Fruit fly (Drosophila melanogaster) whole organism, wandering third instar larva: Measurements from ENCODE around the gene sle.

ENCODE experiments used
- CG32264 ChIP-seq: fragments of 200-800 bp; sonication (Bioruptor generic); optimal IDR thresholded peaks from 2 replicates; lab custom pipeline; 2016; ENCODE audit warnings: missing biosample characterization, missing genetic modification characterization
- CG9705 ChIP-seq: fragments of 200-800 bp; sonication (Bioruptor generic); optimal IDR thresholded peaks from 2 replicates; lab custom pipeline; 2018; ENCODE audit warnings: missing biosample characterization, mild to moderate bottlenecking, missing genetic modification characterization
- CrebA ChIP-seq: fragments of 200-800 bp; sonication (Bioruptor generic); optimal IDR thresholded peaks from 2 replicates; lab custom pipeline; 2016; ENCODE audit warnings: missing biosample characterization, mild to moderate bottlenecking, missing genetic modification characterization, borderline replicate concordance
- Dfd ChIP-seq: fragments of >200 bp; optimal IDR thresholded peaks from 2 replicates; lab custom pipeline; 2017; ENCODE audit warnings: missing biosample characterization, missing genetic modification characterization
- Dif ChIP-seq: fragments of 200-275, 200-300 bp; sonication (Bioruptor generic); optimal IDR thresholded peaks from 2 replicates; lab custom pipeline; 2018; ENCODE audit warnings: missing biosample characterization, missing genetic modification characterization; ENCODE audit not compliant: partially characterized antibody
- GATAd ChIP-seq: sonication (Bioruptor generic); optimal IDR thresholded peaks from 2 replicates; lab custom pipeline; 2016; ENCODE audit warnings: missing biosample characterization, missing genetic modification characterization
- HLH106 ChIP-seq: fragments of 200-800 bp; optimal IDR thresholded peaks from 3 replicates; lab custom pipeline; 2019; ENCODE audit warnings: missing biosample characterization, mild to moderate bottlenecking, missing genetic modification characterization, moderate library complexity
- Hnf4 ChIP-seq: fragments of 200-800 bp; sonication (Bioruptor generic); optimal IDR thresholded peaks from 2 replicates; lab custom pipeline; 2016; ENCODE audit warnings: missing biosample characterization, mild to moderate bottlenecking, missing genetic modification characterization
- Hr78 ChIP-seq: fragments of >200 bp; optimal IDR thresholded peaks from 2 replicates; lab custom pipeline; 2017; ENCODE audit warnings: missing biosample characterization, missing genetic modification characterization
- Hr83 ChIP-seq: fragments of 200-300 bp; sonication (Bioruptor generic); optimal IDR thresholded peaks from 2 replicates; lab custom pipeline; 2016; ENCODE audit warnings: missing biosample characterization, mild to moderate bottlenecking, missing genetic modification characterization, moderate library complexity; ENCODE audit not compliant: poor library complexity, severe bottlenecking
- Myc ChIP-seq: fragments of >200 bp; optimal IDR thresholded peaks from 2 replicates; lab custom pipeline; 2017
- N ChIP-seq: fragments of >200 bp; optimal IDR thresholded peaks from 2 replicates; lab custom pipeline; 2018; ENCODE audit warnings: missing biosample characterization, missing external identifiers, missing genetic modification characterization
- OdsH ChIP-seq: fragments of 200-800 bp; sonication (Bioruptor generic); optimal IDR thresholded peaks from 2 replicates; lab custom pipeline; 2016; ENCODE audit warnings: missing biosample characterization, mild to moderate bottlenecking, missing genetic modification characterization
- Rel ChIP-seq, 2 experiments: fragments of 200-800 bp; sonication (Bioruptor generic) in 1 of 2; optimal IDR thresholded peaks; 2 replicates in 1 of 2; 3 replicates in 1 of 2; lab custom pipeline; 2016 to 2019; ENCODE audit warnings: mild to moderate bottlenecking in 2 of 2, missing biosample characterization in 2 of 2, missing genetic modification characterization in 2 of 2, moderate library complexity in 1 of 2
- Vsx2 ChIP-seq: fragments of 200-300, 225-300 bp; sonication (Bioruptor generic); optimal IDR thresholded peaks from 2 replicates; lab custom pipeline; 2018; ENCODE audit warnings: missing biosample characterization, missing genetic modification characterization; ENCODE audit not compliant: partially characterized antibody
- br ChIP-seq: fragments of 200-800 bp; sonication (Bioruptor generic); optimal IDR thresholded peaks from 2 replicates; lab custom pipeline; 2016; ENCODE audit warnings: missing biosample characterization, missing genetic modification characterization
- brk ChIP-seq: fragments of 200-800 bp; sonication (Bioruptor generic); optimal IDR thresholded peaks from 2 replicates; lab custom pipeline; 2016; ENCODE audit warnings: missing biosample characterization, mild to moderate bottlenecking, missing genetic modification characterization
- dl ChIP-seq, 2 experiments: fragments of 175-275, 200-275 bp in 1 of 2; fragments of 200-275 bp in 1 of 2; sonication (Bioruptor generic); optimal IDR thresholded peaks; lab custom pipeline; 2018; ENCODE audit warnings: mild to moderate bottlenecking in 2 of 2, missing biosample characterization in 2 of 2, missing genetic modification characterization in 2 of 2, moderate library complexity in 2 of 2; ENCODE audit not compliant: partially characterized antibody in 2 of 2, insufficient read depth in 1 of 2
- dmrt93B ChIP-seq: fragments of 200-800 bp; sonication (Bioruptor generic); optimal IDR thresholded peaks from 2 replicates; lab custom pipeline; 2018; ENCODE audit warnings: missing biosample characterization, mild to moderate bottlenecking, missing genetic modification characterization
- ey ChIP-seq: fragments of 200-800 bp; sonication (Bioruptor generic); optimal IDR thresholded peaks from 2 replicates; lab custom pipeline; 2016; ENCODE audit warnings: missing biosample characterization, missing genetic modification characterization
- foxo ChIP-seq, 2 experiments: fragments of 200-800 bp; sonication (Bioruptor generic); optimal IDR thresholded peaks; 2 replicates in 1 of 2; 3 replicates in 1 of 2; lab custom pipeline; 2016 to 2017; ENCODE audit warnings: missing biosample characterization in 2 of 2, missing genetic modification characterization in 2 of 2
- jim ChIP-seq: fragments of 175-275, 200-325 bp; sonication (Bioruptor generic); optimal IDR thresholded peaks from 2 replicates; lab custom pipeline; 2016; ENCODE audit warnings: missing biosample characterization, mild to moderate bottlenecking, missing genetic modification characterization
- pan ChIP-seq: fragments of >200 bp; optimal IDR thresholded peaks from 2 replicates; lab custom pipeline; 2017
- rgr ChIP-seq: fragments of 200-800 bp; sonication (Bioruptor generic); optimal IDR thresholded peaks from 3 replicates; lab custom pipeline; 2016; ENCODE audit warnings: missing biosample characterization, mild to moderate bottlenecking, missing genetic modification characterization
- sage ChIP-seq: fragments of 200-800 bp; sonication (Bioruptor generic); optimal IDR thresholded peaks from 2 replicates; lab custom pipeline; 2016; ENCODE audit warnings: missing biosample characterization, mild to moderate bottlenecking, missing genetic modification characterization
- tai ChIP-seq: sonication (Bioruptor generic); optimal IDR thresholded peaks from 2 replicates; lab custom pipeline; 2016; ENCODE audit warnings: missing biosample characterization, missing genetic modification characterization
- usp ChIP-seq: fragments of >200 bp; optimal IDR thresholded peaks from 2 replicates; lab custom pipeline; 2017; ENCODE audit warnings: missing biosample characterization, missing genetic modification characterization
- woc ChIP-seq: sonication (Bioruptor generic); optimal IDR thresholded peaks from 2 replicates; lab custom pipeline; 2016; ENCODE audit warnings: missing biosample characterization, mild to moderate bottlenecking, missing genetic modification characterization

Gene sle

dm6 chr3R:10356563-10357363 lies 23.8 kb downstream of the sle start (continued):
- TF ChIP-seq rgr = peak; percentile 93
- no peak for TF ChIP-seq Myc
- peak; percentile 95 for TF ChIP-seq ey (GFP tag; lab: Kevin White, UChicago)
- no peak for TF ChIP-seq pan (lab: Kevin White, UChicago)
- TF ChIP-seq Hnf4 = peak; percentile 92
- TF ChIP-seq br (GFP tag; lab: Kevin White, UChicago) = peak; percentile 93
- peak; percentile 43 to 95 for TF ChIP-seq foxo (GFP tag; optimal IDR thresholded peaks at IDR 0.05; lab: Kevin White, UChicago)
- TF ChIP-seq CG32264 = peak; percentile 54
- TF ChIP-seq GATAd (GFP tag; lab: Kevin White, UChicago) = peak; percentile 46
- TF ChIP-seq sage (GFP tag; lab: Kevin White, UChicago) = peak; percentile 87
- peak; percentile 97 for TF ChIP-seq woc (GFP tag; lab: Kevin White, UChicago)
- TF ChIP-seq brk (GFP tag; lab: Kevin White, UChicago) = peak; percentile 75

dm6 chr3R:10357364-10357676 lies 24.4 kb downstream of the sle start:
- no peak for TF ChIP-seq CrebA
- TF ChIP-seq Dif (GFP tag; lab: Kevin White, UChicago) = peak; percentile 5

dm6 chr3R:10364287-10364686 lies 31.4 kb downstream of the sle start:
- TF ChIP-seq ey (GFP tag; lab: Kevin White, UChicago) (no peak), tai (GFP tag; lab: Kevin White, UChicago) (no peak), OdsH (GFP tag; lab: Kevin White, UChicago) (no peak), Dif (GFP tag; lab: Kevin White, UChicago) (no peak), Hr83 (GFP tag; lab: Kevin White, UChicago) (no peak), dmrt93B (no peak), Rel (GFP tag; optimal IDR thresholded peaks at IDR 0.05; lab: Kevin White, UChicago) (no peak), Rel (tag; optimal IDR thresholded peaks at IDR 0.05; lab: Kevin White, UChicago) (no peak), CG9705 (GFP tag; lab: Kevin White, UChicago) (no peak)

DNA sequence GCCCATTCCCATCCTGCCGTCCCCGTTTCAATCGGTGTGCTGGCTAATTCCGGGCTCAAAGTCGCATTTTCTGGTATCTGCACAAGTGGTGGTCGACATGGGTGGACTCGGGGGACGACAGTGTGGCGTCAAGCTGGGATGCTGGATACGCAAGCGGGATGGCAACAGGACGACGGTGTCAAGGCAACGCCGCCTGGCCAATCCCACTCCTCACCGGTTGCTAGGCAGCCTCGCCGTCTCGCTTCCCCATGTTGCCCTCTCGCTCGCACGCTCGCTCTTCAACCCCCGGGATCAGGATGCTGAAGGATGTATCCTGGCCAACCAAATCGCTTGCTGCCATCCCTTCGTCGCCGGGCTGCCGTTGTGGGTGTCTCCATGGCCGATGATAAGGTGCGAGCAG lies 35.3 kb downstream of the sle start:
- TF ChIP-seq Vsx2 (GFP tag; lab: Kevin White, UChicago) (no peak), HLH106 (tag; lab: Kevin White, UChicago) (no peak), dl (GFP tag; optimal IDR thresholded peaks at IDR 0.05; lab: Kevin White, UChicago; ENCODE audit: insufficient read depth in 1 of 2, partially characterized antibody in 2 of 2) (no peak), jim (GFP tag; lab: Kevin White, UChicago) (no peak), N (GFP tag; lab: Kevin White, UChicago) (no peak), sage (GFP tag; lab: Kevin White, UChicago) (no peak), Dif (GFP tag; lab: Kevin White, UChicago) (no peak), br (GFP tag; lab: Kevin White, UChicago) (no peak), GATAd (GFP tag; lab: Kevin White, UChicago) (no peak), OdsH (GFP tag; lab: Kevin White, UChicago) (no peak)

DNA sequence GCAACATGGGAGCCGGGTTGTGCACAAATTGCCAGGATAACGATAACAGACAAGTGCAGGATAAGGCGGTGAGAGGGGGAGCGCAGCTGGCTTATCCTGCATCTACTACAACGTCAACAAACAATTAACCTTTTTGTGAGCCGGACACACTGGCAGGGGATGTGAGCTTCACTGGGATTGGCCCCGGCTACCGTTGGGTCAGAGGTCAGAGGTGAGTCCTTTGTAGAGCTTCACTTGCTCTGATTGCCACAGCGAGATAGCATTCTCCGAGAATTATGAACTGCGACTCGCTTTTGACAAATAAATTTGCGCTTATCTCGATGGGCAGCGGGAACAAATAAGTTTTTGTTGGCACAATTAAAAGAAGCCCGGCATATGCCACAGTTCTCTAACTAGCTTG lies 36.9 kb downstream of the sle start:
- TF ChIP-seq Hr78 (no peak), dmrt93B (no peak), Dfd (GFP tag; lab: Kevin White, UChicago) (no peak), br (GFP tag; lab: Kevin White, UChicago) (no peak), usp (GFP tag; lab: Kevin White, UChicago) (no peak), foxo (GFP tag; optimal IDR thresholded peaks at IDR 0.05; lab: Kevin White, UChicago) (no peak)
- TF ChIP-seq, all 38 proteins: peak for 0

DNA sequence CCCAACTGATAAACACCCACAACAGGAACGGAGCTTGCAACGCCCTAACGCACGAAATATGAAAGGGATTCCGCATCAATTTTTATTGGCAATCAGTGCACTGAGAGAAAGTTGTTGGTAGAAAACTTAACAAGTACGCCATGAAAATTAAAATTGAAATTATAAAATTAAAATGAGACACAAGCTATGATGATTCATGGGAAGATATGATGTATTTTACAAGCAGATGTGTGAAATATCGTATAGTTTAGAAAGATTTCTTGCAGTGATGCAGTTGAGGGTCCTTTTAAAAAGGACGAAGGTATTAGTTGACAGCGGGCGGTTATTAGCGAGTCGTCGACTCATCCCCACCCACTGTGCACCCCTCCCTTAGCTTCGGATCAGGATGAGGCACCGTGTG lies 37.6 kb downstream of the sle start:
- no peak for TF ChIP-seq Rel (GFP tag; optimal IDR thresholded peaks at IDR 0.05; lab: Kevin White, UChicago)
- TF ChIP-seq Rel (tag; optimal IDR thresholded peaks at IDR 0.05; lab: Kevin White, UChicago) = no peak
- TF ChIP-seq sage (GFP tag; lab: Kevin White, UChicago) = no peak
- TF ChIP-seq N (GFP tag; lab: Kevin White, UChicago) = no peak
